Fruit fly (Drosophila melanogaster) Kc167 (cell line): Measurements from ENCODE around the gene drm.

Source experiments
- Myc ChIP-seq: fragments of >200 bp; optimal IDR thresholded peaks from 2 replicates; lab custom pipeline; 2017; ENCODE audit warnings: missing external identifiers
- Sin3A ChIP-seq: fragments of >200 bp; optimal IDR thresholded peaks from 2 replicates; lab custom pipeline; 2018; ENCODE audit warnings: missing external identifiers
- h ChIP-seq: fragments of >200 bp; optimal IDR thresholded peaks from 3 replicates; lab custom pipeline; 2018; ENCODE audit warnings: missing external identifiers
- insv ChIP-seq: fragments of >200 bp; optimal IDR thresholded peaks from 3 replicates; lab custom pipeline; 2018; ENCODE audit warnings: missing external identifiers
- psq ChIP-seq: fragments of >200 bp; optimal IDR thresholded peaks from 2 replicates; lab custom pipeline; 2017; ENCODE audit warnings: missing external identifiers

DNA sequence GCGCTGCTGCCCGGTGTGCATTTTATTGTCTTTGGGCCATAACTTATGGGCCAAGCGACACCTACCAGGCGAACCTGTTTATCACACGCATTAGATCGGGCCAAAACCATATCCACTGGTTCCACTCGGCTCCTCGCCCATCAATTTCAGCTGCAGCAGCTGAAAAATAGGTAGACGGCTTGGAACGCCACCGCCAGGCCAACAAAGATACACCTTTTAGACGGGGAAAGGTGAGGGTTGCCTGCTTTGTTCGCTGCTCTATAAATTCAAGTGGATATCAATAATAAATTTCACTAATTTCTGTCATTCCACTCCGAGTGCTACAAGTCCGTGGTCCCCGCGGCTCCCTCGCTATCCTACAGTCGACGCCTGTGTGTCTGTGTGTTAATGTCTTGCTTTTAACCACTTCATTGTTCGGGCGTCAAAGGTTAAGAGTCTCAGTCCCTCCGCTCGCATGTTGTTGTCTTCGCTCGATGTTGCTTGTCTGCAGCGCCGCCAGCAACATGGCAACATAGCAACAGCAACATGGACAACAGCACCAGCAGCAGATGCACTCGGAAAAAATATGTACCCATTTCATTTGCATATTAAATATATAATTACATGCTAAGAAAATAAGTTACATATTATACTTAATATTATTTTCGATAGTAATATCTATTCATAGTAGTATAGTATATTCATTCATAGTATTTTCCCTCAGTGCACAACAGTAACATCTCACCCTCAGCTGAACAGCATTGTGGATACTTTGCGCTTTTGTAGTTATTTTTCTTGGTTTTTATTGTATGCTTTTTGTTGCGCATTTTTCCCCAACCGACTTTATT, 49.1 kb downstream of the drm start:
- no peak for TF ChIP-seq Myc (lab: Kevin White, UChicago)
- no peak for TF ChIP-seq Sin3A (lab: Kevin White, UChicago)
- TF ChIP-seq insv (lab: Kevin White, UChicago): no peak
- no peak for TF ChIP-seq psq (lab: Kevin White, UChicago)
- TF ChIP-seq h: no peak
